Fruit fly (Drosophila melanogaster): ENCODE measurements around the gene Ca-alpha1T.

- TF ChIP-seq CG31365 (tag; optimal IDR thresholded peaks at IDR 0.05) (no peak), Dek (tag; optimal IDR thresholded peaks at IDR 0.05) (no peak), MTF-1 (GFP tag; optimal IDR thresholded peaks at IDR 0.05; ENCODE audit: borderline replicate concordance) (no peak), CG17912 (GFP tag; optimal IDR thresholded peaks at IDR 0.05) (no peak), CG3065 (GFP tag; optimal IDR thresholded peaks at IDR 0.05) (no peak), amos (GFP tag; IDR thresholded peaks at IDR 0.05; ENCODE audit: partially characterized antibody) (no peak), CG10366 (GFP tag; IDR thresholded peaks at IDR 0.05) (no peak), Sin3A (optimal IDR thresholded peaks at IDR 0.05) (no peak), CG2202 (tag; optimal IDR thresholded peaks at IDR 0.05) (no peak)
Measured at dm6 chrX:6198554-6198953, 6.3 kb upstream of the Ca-alpha1T start, which contains the start of gene CG32751.

All from whole organism, embryonic.